Worm (Caenorhabditis elegans): ENCODE measurements around the gene clec-76.

DNA sequence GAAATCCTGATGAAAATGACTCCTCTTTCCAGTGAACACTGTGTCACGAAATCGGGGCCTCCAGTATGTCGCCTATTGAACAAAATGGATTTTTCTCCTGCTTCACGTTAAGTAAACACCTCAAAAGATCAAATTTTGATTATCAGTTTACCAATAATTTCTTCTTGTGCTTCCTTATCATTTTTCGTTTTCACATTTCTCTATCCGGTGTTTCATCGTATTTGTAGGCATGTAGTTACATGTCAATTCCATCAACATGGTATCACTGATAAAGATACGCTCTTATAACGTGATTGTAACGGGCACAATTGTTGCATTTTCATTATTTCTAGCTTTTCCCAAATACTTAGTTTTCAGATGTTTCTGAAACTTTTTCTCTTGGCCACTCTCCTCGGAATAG is 20.6 kb upstream of the clec-76 start, which contains the start of gene clec-72:
- TF ChIP-seq mab-5 (tag; optimal IDR thresholded peaks at IDR 0.05) (no peak), R02D3.7 (tag; optimal IDR thresholded peaks at IDR 0.05) (no peak), ztf-4 (tag; optimal IDR thresholded peaks at IDR 0.05) (no peak), ztf-11 (tag; optimal IDR thresholded peaks at IDR 0.05) (no peak)
